Fruit fly (Drosophila melanogaster) whole organism, embryonic: Measurements from ENCODE around the gene dpr2.
A peak's percentile ranks its signal among the peaks of the same experiment; 100 is the strongest.

Source experiments
- Abd-B ChIP-seq: fragments of 200-800 bp; sonication (Bioruptor generic); optimal IDR thresholded peaks from 2 replicates; lab custom pipeline; 2018; ENCODE audit warnings: missing biosample characterization, mild to moderate bottlenecking, missing genetic modification characterization, moderate library complexity
- Atf3 ChIP-seq: fragments of 200-800 bp; sonication (Bioruptor generic); optimal IDR thresholded peaks from 3 replicates; lab custom pipeline; 2016; ENCODE audit warnings: missing biosample characterization, missing genetic modification characterization
- Bdp1 ChIP-seq: fragments of 200-800 bp; sonication (Bioruptor generic); optimal IDR thresholded peaks from 3 replicates; lab custom pipeline; 2016; ENCODE audit warnings: missing biosample characterization, missing genetic modification characterization
- CG1233 ChIP-seq: fragments of 200-800 bp; sonication (Bioruptor generic); optimal IDR thresholded peaks from 4 replicates; lab custom pipeline; 2018; ENCODE audit warnings: missing biosample characterization, mild to moderate bottlenecking, missing genetic modification characterization
- CG13296 ChIP-seq: fragments of 200-800 bp; sonication (Bioruptor generic); optimal IDR thresholded peaks from 3 replicates; lab custom pipeline; 2018; ENCODE audit warnings: missing biosample characterization, mild to moderate bottlenecking, missing genetic modification characterization
- CG15514 ChIP-seq: fragments of 200-800 bp; sonication (Bioruptor generic); optimal IDR thresholded peaks from 3 replicates; lab custom pipeline; 2017; ENCODE audit warnings: missing biosample characterization, missing genetic modification characterization, mild to moderate bottlenecking, moderate library complexity, missing genetic modification reagents
- CG15696 ChIP-seq: fragments of 200-800 bp; sonication (Bioruptor generic); optimal IDR thresholded peaks from 2 replicates; lab custom pipeline; 2019; ENCODE audit warnings: missing biosample characterization, mild to moderate bottlenecking, missing genetic modification characterization, moderate library complexity
- CG2120 ChIP-seq: fragments of 200-800 bp; sonication (Bioruptor generic); optimal IDR thresholded peaks from 3 replicates; lab custom pipeline; 2016; ENCODE audit warnings: missing biosample characterization, missing genetic modification characterization
- CG32767 ChIP-seq: fragments of 200-800 bp; sonication (Bioruptor generic); IDR thresholded peaks from 2 replicates; pipeline ENCODE4 v1.3.6; 2022; ENCODE audit warnings: missing biosample characterization, missing genetic modification characterization
- CG8089 ChIP-seq: fragments of 200-800 bp; sonication (Bioruptor generic); optimal IDR thresholded peaks from 3 replicates; lab custom pipeline; 2016; ENCODE audit warnings: missing biosample characterization, missing genetic modification characterization
- CG8924 ChIP-seq: fragments of 200-800 bp; optimal IDR thresholded peaks from 3 replicates; lab custom pipeline; 2019; ENCODE audit warnings: missing biosample characterization, mild to moderate bottlenecking, missing genetic modification characterization, moderate library complexity
- CG9437 ChIP-seq: fragments of 200-800 bp; sonication (Bioruptor generic); optimal IDR thresholded peaks from 2 replicates; lab custom pipeline; 2018; ENCODE audit warnings: missing biosample characterization, mild to moderate bottlenecking, missing genetic modification characterization
- CG9609 ChIP-seq: fragments of 200-800 bp; sonication (Bioruptor generic); optimal IDR thresholded peaks from 3 replicates; lab custom pipeline; 2016; ENCODE audit warnings: missing biosample characterization, missing genetic modification characterization
- CG9797 ChIP-seq: fragments of 200-800 bp; sonication (Bioruptor generic); optimal IDR thresholded peaks from 3 replicates; lab custom pipeline; 2018; ENCODE audit warnings: missing biosample characterization, mild to moderate bottlenecking, missing genetic modification characterization
- CG9817 ChIP-seq: fragments of 200-800 bp; sonication (Bioruptor generic); optimal IDR thresholded peaks from 2 replicates; lab custom pipeline; 2018; ENCODE audit warnings: missing biosample characterization, mild to moderate bottlenecking, missing genetic modification characterization, moderate library complexity
- CG9932 ChIP-seq: fragments of 200-800 bp; sonication (Bioruptor generic); IDR thresholded peaks from 2 replicates; pipeline ENCODE4 v1.3.6; 2022; ENCODE audit warnings: missing biosample characterization, missing genetic modification characterization
- Dip3 ChIP-seq: fragments of 200-800 bp; sonication (Bioruptor generic); optimal IDR thresholded peaks from 3 replicates; lab custom pipeline; 2016; ENCODE audit warnings: missing biosample characterization, missing genetic modification characterization
- Dp ChIP-seq: fragments of 200-800 bp; sonication (Bioruptor generic); optimal IDR thresholded peaks from 2 replicates; lab custom pipeline; 2018; ENCODE audit warnings: missing biosample characterization, mild to moderate bottlenecking, missing genetic modification characterization, moderate library complexity
- E2f1 ChIP-seq: fragments of 200-800 bp; sonication (Bioruptor generic); IDR thresholded peaks from 2 replicates; pipeline ENCODE4 v1.3.6; 2022; ENCODE audit warnings: missing biosample characterization, missing genetic modification characterization
- E2f2 ChIP-seq: fragments of 200-800 bp; sonication (Bioruptor generic); IDR thresholded peaks from 2 replicates; pipeline ENCODE4 v1.3.6; 2022; ENCODE audit warnings: missing biosample characterization, missing genetic modification characterization
- Ets65A ChIP-seq: fragments of 200-800 bp; sonication (Bioruptor generic); peaks from one replicate; lab custom pipeline; 2016; ENCODE audit warnings: missing biosample characterization, missing genetic modification characterization
- H15 ChIP-seq: fragments of 200-800 bp; sonication (Bioruptor generic); IDR thresholded peaks from 3 replicates; pipeline ENCODE4 v1.3.6; 2022; ENCODE audit warnings: missing biosample characterization, missing genetic modification characterization
- HmgD ChIP-seq: fragments of 200-800 bp; sonication (Bioruptor generic); optimal IDR thresholded peaks from 3 replicates; lab custom pipeline; 2016; ENCODE audit warnings: missing biosample characterization, missing genetic modification characterization
- HmgZ ChIP-seq: fragments of 200-800 bp; sonication (Bioruptor generic); optimal IDR thresholded peaks from 2 replicates; lab custom pipeline; 2018; ENCODE audit warnings: missing biosample characterization, mild to moderate bottlenecking, missing genetic modification characterization
- MBD-R2 ChIP-seq: fragments of 200-800 bp; sonication (Bioruptor generic); IDR thresholded peaks from 2 replicates; pipeline ENCODE4 v1.3.6; 2022; ENCODE audit warnings: missing biosample characterization, missing genetic modification characterization
- Meics ChIP-seq: fragments of 200-800 bp; sonication (Bioruptor generic); optimal IDR thresholded peaks from 2 replicates; lab custom pipeline; 2017; ENCODE audit warnings: missing biosample characterization, mild to moderate bottlenecking, missing genetic modification characterization
- Neu2 ChIP-seq: fragments of 200-800 bp; sonication (Bioruptor generic); optimal IDR thresholded peaks from 3 replicates; lab custom pipeline; 2016; ENCODE audit warnings: missing biosample characterization, missing genetic modification characterization, borderline replicate concordance
- PHDP ChIP-seq: fragments of 200-800 bp; sonication (Bioruptor generic); optimal IDR thresholded peaks from 3 replicates; lab custom pipeline; 2018; ENCODE audit warnings: missing biosample characterization, mild to moderate bottlenecking, missing genetic modification characterization, moderate library complexity
- Sox102F ChIP-seq: fragments of 200-800 bp; sonication (Bioruptor generic); optimal IDR thresholded peaks from 2 replicates; lab custom pipeline; 2018; ENCODE audit warnings: missing biosample characterization, mild to moderate bottlenecking, missing genetic modification characterization, moderate library complexity
- Taf1 ChIP-seq: fragments of 200-800 bp; sonication (Bioruptor generic); IDR thresholded peaks from 2 replicates; pipeline ENCODE4 v1.3.6; 2022; ENCODE audit warnings: missing biosample characterization, missing genetic modification characterization
- Xbp1 ChIP-seq: fragments of 200-800 bp; sonication (Bioruptor generic); optimal IDR thresholded peaks from 3 replicates; lab custom pipeline; 2016; ENCODE audit warnings: missing biosample characterization, mild to moderate bottlenecking, missing genetic modification characterization
- ap ChIP-seq: fragments of 200-800 bp; sonication (Bioruptor generic); IDR thresholded peaks from 2 replicates; pipeline ENCODE4 v1.3.6; 2022; ENCODE audit warnings: missing biosample characterization, missing genetic modification characterization
- ara ChIP-seq: fragments of 200-800 bp; sonication (Bioruptor generic); IDR thresholded peaks from 2 replicates; pipeline ENCODE4 v1.3.6; 2022; ENCODE audit warnings: missing biosample characterization, missing genetic modification characterization
- chn ChIP-seq: fragments of 200-800 bp; sonication (Bioruptor generic); optimal IDR thresholded peaks from 2 replicates; lab custom pipeline; 2016; ENCODE audit warnings: missing biosample characterization, missing genetic modification characterization
- ci ChIP-seq: fragments of 200-800 bp; sonication (Bioruptor generic); IDR thresholded peaks from 3 replicates; pipeline ENCODE4 v1.3.6; 2022; ENCODE audit warnings: missing biosample characterization, missing genetic modification characterization
- crc ChIP-seq: fragments of 200-800 bp; sonication (Bioruptor generic); optimal IDR thresholded peaks from 2 replicates; lab custom pipeline; 2016; ENCODE audit warnings: missing biosample characterization, missing genetic modification characterization
- da ChIP-seq: fragments of 200-800 bp; sonication (Bioruptor generic); optimal IDR thresholded peaks from 2 replicates; lab custom pipeline; 2016; ENCODE audit warnings: missing biosample characterization, missing genetic modification characterization
- dm ChIP-seq: fragments of 200-800 bp; sonication (Bioruptor generic); optimal IDR thresholded peaks from 3 replicates; lab custom pipeline; 2016; ENCODE audit warnings: missing biosample characterization, missing genetic modification characterization
- dysf ChIP-seq: fragments of 200-800 bp; sonication (Bioruptor generic); IDR thresholded peaks from 3 replicates; pipeline ENCODE4 v1.3.6; 2022; ENCODE audit warnings: missing biosample characterization, missing genetic modification characterization
- fd3F ChIP-seq: fragments of 200-800 bp; sonication (Bioruptor generic); optimal IDR thresholded peaks from 2 replicates; lab custom pipeline; 2018; ENCODE audit warnings: missing biosample characterization, mild to moderate bottlenecking, missing genetic modification characterization, moderate library complexity
- gem ChIP-seq: fragments of 200-800 bp; sonication (Bioruptor generic); optimal IDR thresholded peaks from 2 replicates; lab custom pipeline; 2019; ENCODE audit warnings: missing biosample characterization, mild to moderate bottlenecking, missing genetic modification characterization, moderate library complexity
- org-1 ChIP-seq: fragments of 200-800 bp; sonication (Bioruptor generic); optimal IDR thresholded peaks from 2 replicates; lab custom pipeline; 2017; ENCODE audit warnings: missing biosample characterization, missing genetic modification characterization
- pan ChIP-seq, 4 experiments: fragments of >200 bp in 3 of 4; fragments of 200-800 bp in 1 of 4; sonication (Bioruptor generic) in 1 of 4; optimal IDR thresholded peaks in 3 of 4; IDR thresholded peaks in 1 of 4; 2 replicates each; pipeline versions ENCODE4 v1.3.6 to Lab custom; 2017 to 2022; ENCODE audit warnings: missing biosample characterization in 2 of 4, missing genetic modification characterization in 2 of 4, mixed read lengths in 1 of 4
- pb ChIP-seq: fragments of 200-800 bp; sonication (Bioruptor generic); optimal IDR thresholded peaks from 3 replicates; lab custom pipeline; 2016; ENCODE audit warnings: missing biosample characterization, missing genetic modification characterization
- sens ChIP-seq: fragments of 200-800 bp; sonication (Bioruptor generic); peaks from one replicate; lab custom pipeline; 2016; ENCODE audit warnings: missing biosample characterization, missing genetic modification characterization
- sim ChIP-seq: fragments of 200-800 bp; sonication (Bioruptor generic); IDR thresholded peaks from 2 replicates; pipeline ENCODE4 v1.3.6; 2022; ENCODE audit warnings: missing biosample characterization, missing genetic modification characterization
- sr ChIP-seq: fragments of 200-800 bp; sonication (Bioruptor generic); IDR thresholded peaks from 3 replicates; pipeline ENCODE4 v1.3.6; 2022; ENCODE audit warnings: missing biosample characterization, missing genetic modification characterization
- tgo ChIP-seq: fragments of 200-800 bp; sonication (Bioruptor generic); IDR thresholded peaks from 3 replicates; pipeline ENCODE4 v1.3.6; 2022; ENCODE audit warnings: missing biosample characterization, missing genetic modification characterization
- tna ChIP-seq: fragments of 200-800 bp; sonication (Bioruptor generic); IDR thresholded peaks from 2 replicates; pipeline ENCODE4 v1.3.6; 2022; ENCODE audit warnings: missing biosample characterization, missing genetic modification characterization; ENCODE audit not compliant: partially characterized antibody
- ttk ChIP-seq: fragments of 200-800 bp; sonication (Bioruptor generic); IDR thresholded peaks from 2 replicates; pipeline ENCODE4 v2.1.2; 2022; ENCODE audit warnings: missing biosample characterization, missing genetic modification characterization
- twi ChIP-seq: fragments of 200-800 bp; optimal IDR thresholded peaks from 2 replicates; lab custom pipeline; 2019; ENCODE audit warnings: missing biosample characterization, mild to moderate bottlenecking, missing genetic modification characterization, moderate library complexity
- wor ChIP-seq: fragments of 200-800 bp; sonication (Bioruptor generic); IDR thresholded peaks from 2 replicates; pipeline ENCODE4 v1.3.6; 2022; ENCODE audit warnings: missing biosample characterization, missing genetic modification characterization

Gene dpr2

dm6 chr2L:10988026-10988425 lies 24.1 kb upstream of the dpr2 start:
- TF ChIP-seq tgo (GFP tag; lab: Robert Waterston, UW): no peak
- no peak for TF ChIP-seq HmgD (GFP tag; lab: Kevin White, UChicago)
- TF ChIP-seq Meics (GFP tag; lab: Kevin White, UChicago): no peak
- peak; percentile 29 for TF ChIP-seq sens (GFP tag; lab: Kevin White, UChicago)
- no peak for TF ChIP-seq CG9609 (GFP tag; lab: Kevin White, UChicago)
- no peak for TF ChIP-seq sr (GFP tag; lab: Robert Waterston, UW)
- TF ChIP-seq ci (GFP tag; lab: Robert Waterston, UW): no peak
- no peak for TF ChIP-seq ara (GFP tag; lab: Robert Waterston, UW)
- TF ChIP-seq Ets65A: peak; percentile 43
- TF ChIP-seq pan (optimal IDR thresholded peaks at IDR 0.05; lab: Kevin White, UChicago): no peak
- no peak for TF ChIP-seq pan (GFP tag; optimal IDR thresholded peaks at IDR 0.05 in 1 of 2, IDR thresholded peaks at IDR 0.05 in 1 of 2)
- TF ChIP-seq E2f2 (GFP tag; lab: Robert Waterston, UW): peak; percentile 65
- TF ChIP-seq da (GFP tag; lab: Kevin White, UChicago): no peak
- no peak for TF ChIP-seq Bdp1
- TF ChIP-seq Dp (GFP tag; lab: Kevin White, UChicago): peak; percentile 31
- TF ChIP-seq CG15514 (GFP tag; lab: Kevin White, UChicago): peak; percentile 83
- no peak for TF ChIP-seq Dip3 (GFP tag; lab: Kevin White, UChicago)
- no peak for TF ChIP-seq CG9437 (GFP tag; lab: Kevin White, UChicago)
- TF ChIP-seq tna: no peak
- no peak for TF ChIP-seq Atf3 (GFP tag; lab: Kevin White, UChicago)
- TF ChIP-seq pb (GFP tag; lab: Kevin White, UChicago): no peak
- no peak for TF ChIP-seq gem (tag; lab: Kevin White, UChicago)
- no peak for TF ChIP-seq CG8089 (GFP tag; lab: Kevin White, UChicago)
- TF ChIP-seq CG32767 (GFP tag; lab: Robert Waterston, UW): peak; percentile 78
- no peak for TF ChIP-seq MBD-R2
- no peak for TF ChIP-seq CG9817 (tag; lab: Kevin White, UChicago)
- TF ChIP-seq Neu2: no peak

DNA sequence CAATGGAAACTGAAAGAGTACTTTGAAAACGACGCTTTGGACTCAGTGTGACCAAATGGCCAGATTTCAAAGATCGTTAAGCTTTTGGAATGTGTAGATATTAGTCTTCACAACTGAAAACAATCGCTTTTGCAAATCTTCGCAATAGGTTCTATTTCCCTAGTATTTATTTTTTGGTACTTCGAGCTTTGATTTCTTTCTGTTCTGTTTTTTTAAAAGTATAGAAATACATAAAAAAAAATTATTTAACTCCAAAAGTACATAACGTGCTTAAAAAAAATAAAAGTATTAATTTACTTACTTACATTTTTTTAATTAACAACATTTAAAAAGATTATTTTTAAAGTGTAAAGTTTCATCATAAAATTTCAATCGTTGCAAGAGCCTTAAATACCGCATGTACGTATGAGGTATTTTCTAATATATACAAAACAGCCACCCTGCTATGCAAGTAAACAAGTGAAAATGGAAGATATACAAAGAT lies 23.5 kb upstream of the dpr2 start, which contains the start of the genes piwi and CG12253:
Gene piwi (minus strand): TSS at position 51 of the 484 bp plus-strand sequence.
Gene CG12253 (plus strand): TSS at position 437 of the 484 bp plus-strand sequence.
- TF ChIP-seq fd3F: peak; percentile 85
- TF ChIP-seq Xbp1: peak; percentile 83
- TF ChIP-seq CG9932: peak; percentile 66
- peak; percentile 41 for TF ChIP-seq CG1233 (GFP tag; lab: Kevin White, UChicago)
- 0 out of 3 replicates have a peak, but pooled peaks have one; percentile 35 for TF ChIP-seq H15
- TF ChIP-seq PHDP (tag; lab: Kevin White, UChicago): peak; percentile 87
- TF ChIP-seq wor (GFP tag; lab: Robert Waterston, UW): peak; percentile 75
- peak; percentile 17 for TF ChIP-seq CG13296 (GFP tag; lab: Kevin White, UChicago)
- TF ChIP-seq Taf1 (GFP tag; lab: Robert Waterston, UW): no peak
- TF ChIP-seq ttk (GFP tag; lab: Robert Waterston, UW): peak; percentile 87
- peak; percentile 32 for TF ChIP-seq CG15514 (GFP tag; lab: Kevin White, UChicago)
- TF ChIP-seq sim (GFP tag; lab: Robert Waterston, UW): peak; percentile 64; the same call in 1 of the 2 replicates
- peak; percentile 89 for TF ChIP-seq dysf (GFP tag; lab: Robert Waterston, UW)
- TF ChIP-seq CG9797 (GFP tag; lab: Kevin White, UChicago): peak; percentile 31
- peak; percentile 33 for TF ChIP-seq dm
- TF ChIP-seq crc (GFP tag; lab: Kevin White, UChicago): no peak
- TF ChIP-seq E2f1: peak; percentile 29; the same call in 1 of the 2 replicates
- peak; percentile 22 for TF ChIP-seq chn (GFP tag; lab: Kevin White, UChicago)
- no peak for TF ChIP-seq Abd-B (GFP tag; lab: Kevin White, UChicago)
- TF ChIP-seq org-1: peak; percentile 57
- TF ChIP-seq CG8924 (tag; lab: Kevin White, UChicago): peak; percentile 89
- TF ChIP-seq twi (tag; lab: Kevin White, UChicago): peak; percentile 69
- peak; percentile 76 for TF ChIP-seq CG2120 (GFP tag; lab: Kevin White, UChicago)
- TF ChIP-seq HmgZ: peak; percentile 50
- peak; percentile 93 for TF ChIP-seq Sox102F (GFP tag; lab: Kevin White, UChicago)
- peak; percentile 37 for TF ChIP-seq CG15696 (tag; lab: Kevin White, UChicago)
- peak; percentile 58 for TF ChIP-seq ap (GFP tag; lab: Robert Waterston, UW)
